Fruit fly (Drosophila melanogaster) whole organism, embryonic: ENCODE data around the gene Snapin.

Experiments
- Aef1 ChIP-seq: fragments of 200-800 bp; sonication (Bioruptor generic); IDR thresholded peaks from 3 replicates; pipeline ENCODE4 v1.3.6; 2022; ENCODE audit warnings: missing biosample characterization, missing genetic modification characterization
- Bgb ChIP-seq: fragments of 200-800 bp; sonication (Bioruptor generic); IDR thresholded peaks from 2 replicates; pipeline ENCODE4 v1.3.6; 2022; ENCODE audit warnings: missing biosample characterization, missing genetic modification characterization; ENCODE audit not compliant: partially characterized antibody
- CG10209 ChIP-seq: fragments of 200-800 bp; sonication (Bioruptor generic); optimal IDR thresholded peaks from 3 replicates; lab custom pipeline; 2017; ENCODE audit warnings: missing biosample characterization, mild to moderate bottlenecking, missing genetic modification characterization, missing genetic modification reagents
- CG10431 ChIP-seq: fragments of 200-800 bp; sonication (Bioruptor generic); optimal IDR thresholded peaks from 3 replicates; lab custom pipeline; 2018; ENCODE audit warnings: missing biosample characterization, mild to moderate bottlenecking, missing genetic modification characterization
- CG10462 ChIP-seq: fragments of 200-800 bp; sonication (Bioruptor generic); optimal IDR thresholded peaks from 2 replicates; lab custom pipeline; 2016; ENCODE audit warnings: missing biosample characterization, missing genetic modification characterization
- CG15269 ChIP-seq: fragments of 200-800 bp; sonication (Bioruptor generic); optimal IDR thresholded peaks from 2 replicates; lab custom pipeline; 2018; ENCODE audit warnings: missing biosample characterization, mild to moderate bottlenecking, missing genetic modification characterization, moderate library complexity
- CG15514 ChIP-seq: fragments of 200-800 bp; sonication (Bioruptor generic); optimal IDR thresholded peaks from 3 replicates; lab custom pipeline; 2017; ENCODE audit warnings: missing biosample characterization, missing genetic modification characterization, mild to moderate bottlenecking, moderate library complexity, missing genetic modification reagents
- CG17385 ChIP-seq: fragments of 200-800 bp; sonication (Bioruptor generic); optimal IDR thresholded peaks from 3 replicates; lab custom pipeline; 2018; ENCODE audit warnings: missing biosample characterization, mild to moderate bottlenecking, missing genetic modification characterization
- CG17612 ChIP-seq: fragments of 200-800 bp; sonication (Bioruptor generic); IDR thresholded peaks from 2 replicates; pipeline ENCODE4 v1.3.6; 2022; ENCODE audit warnings: missing biosample characterization, missing genetic modification characterization
- CG18476 ChIP-seq: fragments of 200-800 bp; sonication (Bioruptor generic); optimal IDR thresholded peaks from 2 replicates; lab custom pipeline; 2016; ENCODE audit warnings: missing biosample characterization, mild to moderate bottlenecking, missing genetic modification characterization
- CG2116 ChIP-seq: fragments of 200-800 bp; sonication (Bioruptor generic); optimal IDR thresholded peaks from 3 replicates; lab custom pipeline; 2018; ENCODE audit warnings: missing biosample characterization, mild to moderate bottlenecking, missing genetic modification characterization
- CG2129 ChIP-seq: fragments of 200-800 bp; sonication (Bioruptor generic); IDR thresholded peaks from 2 replicates; pipeline ENCODE4 v1.3.6; 2022; ENCODE audit warnings: missing biosample characterization, missing genetic modification characterization; ENCODE audit not compliant: partially characterized antibody
- CG2199 ChIP-seq: fragments of 200-800 bp; sonication (Bioruptor generic); IDR thresholded peaks from 3 replicates; pipeline ENCODE4 v1.3.6; 2022; ENCODE audit warnings: missing biosample characterization, missing genetic modification characterization
- CG3838 ChIP-seq: fragments of 200-800 bp; sonication (Bioruptor generic); optimal IDR thresholded peaks from 3 replicates; lab custom pipeline; 2016; ENCODE audit warnings: missing biosample characterization, missing genetic modification characterization
- CG4730 ChIP-seq: fragments of 200-800 bp; sonication (Bioruptor generic); IDR thresholded peaks from 2 replicates; pipeline ENCODE4 v1.3.6; 2022; ENCODE audit warnings: missing biosample characterization, missing genetic modification characterization
- CG4820 ChIP-seq: fragments of 200-800 bp; sonication (Bioruptor generic); optimal IDR thresholded peaks from 3 replicates; lab custom pipeline; 2016; ENCODE audit warnings: missing biosample characterization, missing genetic modification characterization
- CG6272 ChIP-seq: fragments of 200-800 bp; sonication (Bioruptor generic); IDR thresholded peaks from 2 replicates; pipeline ENCODE4 v1.3.6; 2022; ENCODE audit warnings: missing biosample characterization, missing genetic modification characterization
- CG7271 ChIP-seq: fragments of 200-800 bp; sonication (Bioruptor generic); optimal IDR thresholded peaks from 2 replicates; lab custom pipeline; 2018; ENCODE audit warnings: missing biosample characterization, mild to moderate bottlenecking, missing genetic modification characterization, moderate library complexity
- CG7556 ChIP-seq: fragments of 200-800 bp; sonication (Bioruptor generic); optimal IDR thresholded peaks from 2 replicates; lab custom pipeline; 2017; ENCODE audit warnings: missing biosample characterization, mild to moderate bottlenecking, missing genetic modification characterization
- CG7786 ChIP-seq: fragments of 200-800 bp; sonication (Bioruptor generic); optimal IDR thresholded peaks from 2 replicates; lab custom pipeline; 2016; ENCODE audit warnings: missing biosample characterization, missing genetic modification characterization
- CG8359 ChIP-seq: fragments of 200-800 bp; sonication (Bioruptor generic); optimal IDR thresholded peaks from 2 replicates; lab custom pipeline; 2017; ENCODE audit warnings: missing biosample characterization, mild to moderate bottlenecking, missing genetic modification characterization, borderline replicate concordance
- CG9215 ChIP-seq: fragments of 200-800 bp; sonication (Bioruptor generic); IDR thresholded peaks from 2 replicates; pipeline ENCODE4 v1.3.6; 2022; ENCODE audit warnings: missing biosample characterization, missing genetic modification characterization
- Dip3 ChIP-seq: fragments of 200-800 bp; sonication (Bioruptor generic); optimal IDR thresholded peaks from 3 replicates; lab custom pipeline; 2016; ENCODE audit warnings: missing biosample characterization, missing genetic modification characterization
- Dll ChIP-seq: fragments of 200-800 bp; sonication (Bioruptor generic); IDR thresholded peaks from 4 replicates; pipeline ENCODE4 v1.3.6; 2022; ENCODE audit warnings: missing biosample characterization, missing genetic modification characterization; ENCODE audit not compliant: partially characterized antibody
- Doc2 ChIP-seq: fragments of 200-800 bp; sonication (Bioruptor generic); IDR thresholded peaks from 2 replicates; pipeline ENCODE4 v1.3.6; 2022; ENCODE audit warnings: missing biosample characterization, missing genetic modification characterization
- Drgx ChIP-seq: fragments of 200-800 bp; sonication (Bioruptor generic); IDR thresholded peaks from 2 replicates; pipeline ENCODE4 v1.3.6; 2022; ENCODE audit warnings: missing biosample characterization, missing genetic modification characterization
- Hmr ChIP-seq: fragments of 200-800 bp; sonication (Bioruptor generic); optimal IDR thresholded peaks from 3 replicates; lab custom pipeline; 2017; ENCODE audit warnings: mild to moderate bottlenecking, missing biosample characterization, missing genetic modification reagents, missing genetic modification characterization
- NfI ChIP-seq: fragments of 200-800 bp; sonication (Bioruptor generic); optimal IDR thresholded peaks from 3 replicates; lab custom pipeline; 2018; ENCODE audit warnings: missing biosample characterization, mild to moderate bottlenecking, missing genetic modification characterization, moderate library complexity
- aop ChIP-seq: fragments of 200-800 bp; sonication (Bioruptor generic); IDR thresholded peaks from 2 replicates; pipeline ENCODE4 v1.3.6; 2022; ENCODE audit warnings: missing biosample characterization, missing genetic modification characterization
- ato ChIP-seq: fragments of 200-800 bp; sonication (Bioruptor generic); IDR thresholded peaks from 2 replicates; pipeline ENCODE4 v1.3.6; 2022; ENCODE audit warnings: missing biosample characterization, missing genetic modification characterization; ENCODE audit not compliant: partially characterized antibody
- bbx ChIP-seq: fragments of 200-800 bp; sonication (Bioruptor generic); IDR thresholded peaks from 2 replicates; pipeline ENCODE4 v1.3.6; 2022; ENCODE audit warnings: missing biosample characterization, missing genetic modification characterization; ENCODE audit not compliant: partially characterized antibody
- bsh ChIP-seq, 2 experiments: fragments of 200-800 bp; sonication (Bioruptor generic); optimal IDR thresholded peaks; 2 replicates each; lab custom pipeline; 2017 to 2018; ENCODE audit warnings: mild to moderate bottlenecking in 2 of 2, missing biosample characterization in 2 of 2, missing genetic modification characterization in 2 of 2, moderate library complexity in 1 of 2
- dati ChIP-seq: fragments of 200-800 bp; sonication (Bioruptor generic); IDR thresholded peaks from 2 replicates; pipeline ENCODE4 v1.3.6; 2022; ENCODE audit warnings: missing biosample characterization, missing genetic modification characterization
- dmrt99B ChIP-seq: fragments of 200-800 bp; sonication (Bioruptor generic); optimal IDR thresholded peaks from 2 replicates; lab custom pipeline; 2018; ENCODE audit warnings: missing biosample characterization, mild to moderate bottlenecking, missing genetic modification characterization, moderate library complexity
- gcm2 ChIP-seq: fragments of 200-800 bp; sonication (Bioruptor generic); optimal IDR thresholded peaks from 2 replicates; lab custom pipeline; 2016; ENCODE audit warnings: missing biosample characterization, missing genetic modification characterization
- grau ChIP-seq: fragments of 200-800 bp; optimal IDR thresholded peaks from 3 replicates; lab custom pipeline; 2019; ENCODE audit warnings: missing biosample characterization, mild to moderate bottlenecking, missing genetic modification characterization, moderate library complexity
- ind ChIP-seq: fragments of 200-800 bp; sonication (Bioruptor generic); optimal IDR thresholded peaks from 3 replicates; lab custom pipeline; 2016; ENCODE audit warnings: missing biosample characterization, missing genetic modification characterization
- kni ChIP-seq: fragments of 200-800 bp; sonication (Bioruptor generic); optimal IDR thresholded peaks from 3 replicates; lab custom pipeline; 2017; ENCODE audit warnings: mild to moderate bottlenecking, missing biosample characterization, missing genetic modification reagents, missing genetic modification characterization
- luna ChIP-seq: fragments of 200-800 bp; sonication (Bioruptor generic); optimal IDR thresholded peaks from 2 replicates; lab custom pipeline; 2016; ENCODE audit warnings: missing biosample characterization, missing genetic modification characterization
- maf-S ChIP-seq: fragments of 200-800 bp; sonication (Bioruptor generic); optimal IDR thresholded peaks from 2 replicates; lab custom pipeline; 2016; ENCODE audit warnings: missing biosample characterization, missing genetic modification characterization
- p53 ChIP-seq: fragments of 200-800 bp; sonication (Bioruptor generic); optimal IDR thresholded peaks from 2 replicates; lab custom pipeline; 2016; ENCODE audit warnings: missing biosample characterization, missing genetic modification characterization
- pb ChIP-seq: fragments of 200-800 bp; sonication (Bioruptor generic); optimal IDR thresholded peaks from 3 replicates; lab custom pipeline; 2016; ENCODE audit warnings: missing biosample characterization, missing genetic modification characterization
- peb ChIP-seq: fragments of 200-800 bp; sonication (Bioruptor generic); IDR thresholded peaks from 2 replicates; pipeline ENCODE4 v1.3.6; 2022; ENCODE audit warnings: missing biosample characterization, missing genetic modification characterization
- pfk ChIP-seq: fragments of 200-800 bp; sonication (Bioruptor generic); optimal IDR thresholded peaks from 2 replicates; lab custom pipeline; 2018; ENCODE audit warnings: missing biosample characterization, mild to moderate bottlenecking, missing genetic modification characterization, moderate library complexity
- row ChIP-seq: fragments of 200-800 bp; sonication (Bioruptor generic); IDR thresholded peaks from 3 replicates; pipeline ENCODE4 v1.3.6; 2022; ENCODE audit warnings: missing biosample characterization, missing genetic modification characterization
- vvl ChIP-seq: fragments of 200-800 bp; sonication (Bioruptor generic); IDR thresholded peaks from 2 replicates; pipeline ENCODE4 v1.3.6; 2022; ENCODE audit warnings: missing biosample characterization, missing genetic modification characterization
- wek ChIP-seq: fragments of 200-800 bp; sonication (Bioruptor generic); optimal IDR thresholded peaks from 3 replicates; lab custom pipeline; 2018; ENCODE audit warnings: missing biosample characterization, mild to moderate bottlenecking, missing genetic modification characterization, moderate library complexity
- zf30C ChIP-seq: fragments of 200-800 bp; sonication (Bioruptor generic); optimal IDR thresholded peaks from 3 replicates; lab custom pipeline; 2018; ENCODE audit warnings: missing biosample characterization, mild to moderate bottlenecking, missing genetic modification characterization

Snapin gene

dm6 chr2L:2748480-2749143 is 10.9 kb downstream of the Snapin start (continued):
- TF ChIP-seq vvl: peak; percentile 91
- peak; percentile 61; the same call in 1 of the 2 replicates for TF ChIP-seq aop (GFP tag; lab: Robert Waterston, UW)
- TF ChIP-seq ato (GFP tag; lab: Robert Waterston, UW): peak; percentile 60; the same call in 1 of the 2 replicates
- TF ChIP-seq bbx: peak; percentile 45
- TF ChIP-seq pfk (GFP tag; lab: Kevin White, UChicago): peak; percentile 60
- TF ChIP-seq dati (GFP tag; lab: Robert Waterston, UW): no peak
- peak; percentile 66 for TF ChIP-seq dmrt99B
- TF ChIP-seq CG15269 (tag; lab: Kevin White, UChicago): peak; percentile 90
- TF ChIP-seq CG17385 (GFP tag; lab: Kevin White, UChicago): peak; percentile 80
- peak; percentile 99 for TF ChIP-seq CG2116 (GFP tag; lab: Kevin White, UChicago)
- TF ChIP-seq CG18476 (GFP tag; lab: Kevin White, UChicago): peak; percentile 73
- peak; percentile 61 for TF ChIP-seq wek (GFP tag; lab: Kevin White, UChicago)
- peak; percentile 88 for TF ChIP-seq CG9215 (GFP tag; lab: Robert Waterston, UW)
- no peak for TF ChIP-seq CG7271 (tag; lab: Kevin White, UChicago)
- TF ChIP-seq CG10209 (GFP tag; lab: Kevin White, UChicago): peak; percentile 88
- TF ChIP-seq CG7556 (GFP tag; lab: Kevin White, UChicago): peak; percentile 77
- TF ChIP-seq bsh (GFP tag; optimal IDR thresholded peaks at IDR 0.05; lab: Kevin White, UChicago): peak; percentile 42 to 77
- TF ChIP-seq CG15514 (GFP tag; lab: Kevin White, UChicago): peak; percentile 93
- no peak for TF ChIP-seq CG2129
- TF ChIP-seq CG4820 (GFP tag; lab: Kevin White, UChicago): peak; percentile 77
- TF ChIP-seq grau (tag; lab: Kevin White, UChicago): peak; percentile 93
- TF ChIP-seq peb (GFP tag; lab: Robert Waterston, UW): peak; percentile 50; the same call in 1 of the 2 replicates
- peak; percentile 82 for TF ChIP-seq CG4730 (GFP tag; lab: Robert Waterston, UW)
- peak; percentile 94 for TF ChIP-seq row (GFP tag; lab: Robert Waterston, UW)
- peak; percentile 91 for TF ChIP-seq ind (GFP tag; lab: Kevin White, UChicago)
- TF ChIP-seq Hmr (GFP tag; lab: Kevin White, UChicago): peak; percentile 94
- TF ChIP-seq zf30C (GFP tag; lab: Kevin White, UChicago): peak; percentile 40
- peak; percentile 71 for TF ChIP-seq CG10431 (GFP tag; lab: Kevin White, UChicago)
- peak; percentile 39 for TF ChIP-seq luna (GFP tag; lab: Kevin White, UChicago)
- TF ChIP-seq Dip3 (GFP tag; lab: Kevin White, UChicago): peak; percentile 81
- peak; percentile 88 for TF ChIP-seq CG6272 (GFP tag; lab: Robert Waterston, UW)
- TF ChIP-seq CG3838 (GFP tag; lab: Kevin White, UChicago): no peak
- peak; percentile 34 for TF ChIP-seq gcm2 (GFP tag; lab: Kevin White, UChicago)
- peak; percentile 81 for TF ChIP-seq Drgx (GFP tag; lab: Robert Waterston, UW)
- TF ChIP-seq CG10462 (GFP tag; lab: Kevin White, UChicago): peak; percentile 70
- peak; percentile 79 for TF ChIP-seq Aef1 (GFP tag; lab: Robert Waterston, UW)
- peak; percentile 67; the same call in 1 of the 2 replicates for TF ChIP-seq CG17612
- peak; percentile 18; the same call in 1 of the 2 replicates for TF ChIP-seq Doc2 (GFP tag; lab: Robert Waterston, UW)
- no peak for TF ChIP-seq CG8359 (GFP tag; lab: Kevin White, UChicago)
- TF ChIP-seq NfI (GFP tag; lab: Kevin White, UChicago): peak; percentile 92
- TF ChIP-seq p53: peak; percentile 58
- TF ChIP-seq CG2199 (GFP tag; lab: Robert Waterston, UW): no peak; the same call in 2 of the 3 replicates
- TF ChIP-seq Dll (GFP tag; lab: Robert Waterston, UW): 0 out of 4 replicates have a peak, but pooled peaks have one; percentile 43
- TF ChIP-seq maf-S (GFP tag; lab: Kevin White, UChicago): peak; percentile 85
- peak; percentile 75 for TF ChIP-seq pb (GFP tag; lab: Kevin White, UChicago)
- TF ChIP-seq CG7786: peak; percentile 83
- TF ChIP-seq Bgb (GFP tag; lab: Robert Waterston, UW): peak; percentile 34; the same call in 1 of the 2 replicates
- TF ChIP-seq kni (GFP tag; lab: Kevin White, UChicago): peak; percentile 55
